Fruit fly (Drosophila melanogaster) whole organism, larva: ENCODE measurements around the gene CG43136.

Experiments used
- noc ChIP-seq: fragments of 200-800 bp; sonication (Bioruptor generic); optimal IDR thresholded peaks from 3 replicates; lab custom pipeline; 2019; ENCODE audit warnings: missing biosample characterization, mild to moderate bottlenecking, missing genetic modification characterization, moderate library complexity

The CG43136 gene

dm6 chrX:5853461-5853860, at the start of gene CG43136:
TSS of gene CG43136 (plus strand) at chrX:5853761.
- TF ChIP-seq noc: no peak

- no peak for TF ChIP-seq noc
Observed at dm6 chrX:5804377-5804776, 49.2 kb upstream of the CG43136 start, which contains the start of gene Cpr5C. TSS of gene Cpr5C (plus strand) at chrX:5804677.

- no peak for TF ChIP-seq noc
Observed at dm6 chrX:5808654-5809053, 44.9 kb upstream of the CG43136 start, which contains the start of gene Prosbeta2R1. TSS of gene Prosbeta2R1 (plus strand) at chrX:5808954.

dm6 chrX:5812877-5813276, 40.7 kb upstream of the CG43136 start, which contains the start of gene CG44329:
TSS of gene CG44329 (minus strand) at chrX:5812977.
- no peak for TF ChIP-seq noc

- TF ChIP-seq noc: no peak
Observed at dm6 chrX:5815720-5816119, 37.8 kb upstream of the CG43136 start, which contains the start of gene AgmNAT. TSS of gene AgmNAT (minus strand) at chrX:5815820.

dm6 chrX:5817191-5817590, 36.4 kb upstream of the CG43136 start:
- TF ChIP-seq noc: no peak

dm6 chrX:5818428-5818827, 35.1 kb upstream of the CG43136 start, which contains the start of gene CG15765:
TSS of gene CG15765 (plus strand) at chrX:5818559.
- TF ChIP-seq noc: no peak

- no peak for TF ChIP-seq noc
Observed at dm6 chrX:5819972-5820371, 33.6 kb upstream of the CG43136 start.

dm6 chrX:5839737-5840136, 13.8 kb upstream of the CG43136 start:
- TF ChIP-seq noc: no peak

dm6 chrX:5844980-5845379, 8.6 kb upstream of the CG43136 start, which contains the start of gene CG12729:
TSS of gene CG12729 (plus strand) at chrX:5845280.
- no peak for TF ChIP-seq noc

dm6 chrX:5847544-5847943, 6.0 kb upstream of the CG43136 start:
- TF ChIP-seq noc: no peak

dm6 chrX:5852677-5853076, 884 bp upstream of the CG43136 start:
- no peak for TF ChIP-seq noc

dm6 chrX:5865051-5865450, 11.5 kb downstream of the CG43136 start, which contains the start of gene CG43137:
TSS of gene CG43137 (minus strand) at chrX:5865151.
- no peak for TF ChIP-seq noc

dm6 chrX:5866095-5866494, 12.5 kb downstream of the CG43136 start:
- TF ChIP-seq noc: no peak

- TF ChIP-seq noc: no peak
Observed at dm6 chrX:5868795-5869194, 15.2 kb downstream of the CG43136 start, which contains the start of gene CG15764. TSS of gene CG15764 (plus strand) at chrX:5869095.

dm6 chrX:5873164-5873563, 19.6 kb downstream of the CG43136 start, which contains the start of gene GAA1:
TSS of gene GAA1 (minus strand) at chrX:5873357.
- no peak for TF ChIP-seq noc

- no peak for TF ChIP-seq noc
Observed at dm6 chrX:5876584-5876983, 23.0 kb downstream of the CG43136 start, which contains the start of gene mof. TSS of gene mof (minus strand) at chrX:5876853.

- TF ChIP-seq noc: peak; percentile 65
Observed at dm6 chrX:5879543-5879943, 26.0 kb downstream of the CG43136 start, which contains the start of the genes Usp30 and CG16721. TSS of gene Usp30 (minus strand) at chrX:5879787. TSS of gene CG16721 (plus strand) at chrX:5879869.
